Fruit fly (Drosophila melanogaster): Measurements from ENCODE around the gene CG31230.

CG31230 gene

dm6 chr3R:18719767-18720341 is 48.4 kb downstream of the CG31230 start:
- TF ChIP-seq CG10348 (GFP tag; IDR thresholded peaks at IDR 0.05): no peak
- TF ChIP-seq CG12605 (GFP tag; IDR thresholded peaks at IDR 0.05): no peak; the same call in 1 of the 2 replicates
- TF ChIP-seq CG8301 (tag; optimal IDR thresholded peaks at IDR 0.05): no peak
- TF ChIP-seq CG14655 (GFP tag; optimal IDR thresholded peaks at IDR 0.05): peak; percentile 42
- TF ChIP-seq D1 (tag; optimal IDR thresholded peaks at IDR 0.05): no peak
- TF ChIP-seq EcR (GFP tag; optimal IDR thresholded peaks at IDR 0.05): no peak
- peak; percentile 53 for TF ChIP-seq Pif1A (GFP tag; optimal IDR thresholded peaks at IDR 0.05)
- no peak for TF ChIP-seq CG4496 (GFP tag; IDR thresholded peaks at IDR 0.05)
- TF ChIP-seq Snoo (tag; optimal IDR thresholded peaks at IDR 0.05): no peak
- TF ChIP-seq CG34367 (tag; optimal IDR thresholded peaks at IDR 0.05): peak; percentile 37
- peak; percentile 43 for TF ChIP-seq Pif1B (GFP tag; optimal IDR thresholded peaks at IDR 0.05)
- peak; percentile 73 for TF ChIP-seq CG15710 (tag; optimal IDR thresholded peaks at IDR 0.05)
- no peak for TF ChIP-seq CG32121 (GFP tag; IDR thresholded peaks at IDR 0.05)
- TF ChIP-seq Ets98B (GFP tag; IDR thresholded peaks at IDR 0.05): no peak
- peak; percentile 9 for TF ChIP-seq CG13204 (GFP tag; optimal IDR thresholded peaks at IDR 0.05)
- TF ChIP-seq rn (GFP tag; IDR thresholded peaks at IDR 0.05): no peak
- TF ChIP-seq CG9948 (tag; optimal IDR thresholded peaks at IDR 0.05): no peak
- TF ChIP-seq CG8159 (tag; optimal IDR thresholded peaks at IDR 0.05): peak; percentile 79
- TF ChIP-seq gl (tag; optimal IDR thresholded peaks at IDR 0.05): peak; percentile 41
- TF ChIP-seq CG17806 (tag; optimal IDR thresholded peaks at IDR 0.05): no peak
- no peak; the same call in 2 of the 3 replicates for TF ChIP-seq fd96Ca (GFP tag; IDR thresholded peaks at IDR 0.05)

- TF ChIP-seq Pif1A (GFP tag; optimal IDR thresholded peaks at IDR 0.05): no peak
- no peak for TF ChIP-seq CG4496 (GFP tag; IDR thresholded peaks at IDR 0.05)
- no peak for TF ChIP-seq CG12605 (GFP tag; IDR thresholded peaks at IDR 0.05)
- no peak for TF ChIP-seq CG15710 (tag; optimal IDR thresholded peaks at IDR 0.05)
- TF ChIP-seq CG10348 (GFP tag; IDR thresholded peaks at IDR 0.05): no peak
- TF ChIP-seq CG17806 (tag; optimal IDR thresholded peaks at IDR 0.05): no peak
- no peak for TF ChIP-seq gl (tag; optimal IDR thresholded peaks at IDR 0.05)
- no peak for TF ChIP-seq EcR (GFP tag; optimal IDR thresholded peaks at IDR 0.05)
- TF ChIP-seq fd96Ca (GFP tag; IDR thresholded peaks at IDR 0.05): no peak
- no peak for TF ChIP-seq CG32121 (GFP tag; IDR thresholded peaks at IDR 0.05)
- TF ChIP-seq CG13204 (GFP tag; optimal IDR thresholded peaks at IDR 0.05): no peak
- no peak for TF ChIP-seq CG8301 (tag; optimal IDR thresholded peaks at IDR 0.05)
- TF ChIP-seq D1 (tag; optimal IDR thresholded peaks at IDR 0.05): no peak
- no peak for TF ChIP-seq CG9948 (tag; optimal IDR thresholded peaks at IDR 0.05)
- no peak for TF ChIP-seq rn (GFP tag; IDR thresholded peaks at IDR 0.05)
Measured at dm6 chr3R:18721368-18721767, 49.9 kb downstream of the CG31230 start.
